Worm (Caenorhabditis elegans) whole organism, L1 larva: ENCODE data around the gene cct-6.
A peak's percentile ranks its signal among the peaks of the same experiment; 100 is the strongest.

Source experiments
- C04F5.9 ChIP-seq: sonication (generic microtip); optimal IDR thresholded peaks from 2 replicates; lab custom pipeline; 2016; ENCODE audit warnings: missing genetic modification characterization, missing compliant biosample characterization
- C16A3.4 ChIP-seq: fragments of 150-350 bp; optimal IDR thresholded peaks from 2 replicates; lab custom pipeline; 2014; ENCODE audit warnings: missing biosample characterization, missing genetic modification characterization
- C34B4.2 ChIP-seq: sonication (generic microtip); optimal IDR thresholded peaks from 2 replicates; lab custom pipeline; 2017; ENCODE audit warnings: mild to moderate bottlenecking, missing genetic modification characterization, missing compliant biosample characterization
- F16B12.6 ChIP-seq: fragments of 150-350 bp; optimal IDR thresholded peaks from 2 replicates; lab custom pipeline; 2014; ENCODE audit warnings: missing biosample characterization, missing genetic modification characterization
- aha-1 ChIP-seq: fragments of 150-350 bp; optimal IDR thresholded peaks from 2 replicates; lab custom pipeline; 2014; ENCODE audit warnings: missing biosample characterization, missing genetic modification characterization
- alr-1 ChIP-seq: fragments of 200-800 bp; sonication (Bioruptor generic); optimal IDR thresholded peaks from 2 replicates; lab custom pipeline; 2018; ENCODE audit warnings: borderline replicate concordance, mild to moderate bottlenecking, missing genetic modification characterization, missing compliant biosample characterization
- ama-1 ChIP-seq: fragments of 150-350 bp; optimal IDR thresholded peaks from 2 replicates; lab custom pipeline; 2014
- ceh-8 ChIP-seq: fragments of 200-800 bp; sonication (Bioruptor generic); optimal IDR thresholded peaks from 2 replicates; lab custom pipeline; 2018; ENCODE audit warnings: mild to moderate bottlenecking, missing genetic modification characterization, moderate library complexity, missing compliant biosample characterization
- ceh-82 ChIP-seq, 3 experiments: fragments of 150-350 bp in 1 of 3; sonication (generic microtip) in 2 of 3; optimal IDR thresholded peaks; 2 replicates each; lab custom pipeline; 2014 to 2017; ENCODE audit warnings: missing biosample characterization in 3 of 3, missing genetic modification characterization in 3 of 3
- ceh-90 ChIP-seq: sonication (generic microtip); optimal IDR thresholded peaks from 2 replicates; lab custom pipeline; 2016; ENCODE audit warnings: missing genetic modification characterization, missing compliant biosample characterization
- ces-1 ChIP-seq: fragments of 150-350 bp; optimal IDR thresholded peaks from 2 replicates; lab custom pipeline; 2014; ENCODE audit warnings: missing biosample characterization, missing genetic modification reagents, missing genetic modification characterization
- dpl-1 ChIP-seq, 3 experiments: fragments of 150-350 bp in 2 of 3; sonication (generic microtip) in 1 of 3; optimal IDR thresholded peaks; 2 replicates each; lab custom pipeline; 2014 to 2017; ENCODE audit warnings: missing biosample characterization in 3 of 3, missing genetic modification characterization in 3 of 3, missing genetic modification reagents in 3 of 3
- efl-1 ChIP-seq, 4 experiments: fragments of 150-350 bp; optimal IDR thresholded peaks in 3 of 4; peaks in 1 of 4; 1 replicate in 1 of 4; 2 replicates in 3 of 4; lab custom pipeline; 2014; ENCODE audit warnings: missing biosample characterization in 2 of 4, missing genetic modification characterization in 2 of 4, missing genetic modification reagents in 2 of 4
- efl-3 ChIP-seq: fragments of 200-800 bp; sonication (Bioruptor generic); optimal IDR thresholded peaks from 2 replicates; lab custom pipeline; 2018; ENCODE audit warnings: mild to moderate bottlenecking, missing genetic modification characterization, missing compliant biosample characterization
- egl-13 ChIP-seq: sonication (generic microtip); optimal IDR thresholded peaks from 2 replicates; lab custom pipeline; 2016; ENCODE audit warnings: missing genotype, missing genetic modification reagents, missing genetic modification characterization, missing compliant biosample characterization
- elt-2 ChIP-seq: sonication (generic microtip); optimal IDR thresholded peaks from 2 replicates; lab custom pipeline; 2016; ENCODE audit warnings: missing genetic modification characterization, mild to moderate bottlenecking, inconsistent platforms, missing compliant biosample characterization, missing genetic modification reagents
- elt-3 ChIP-seq, 6 experiments: fragments of 150-350 bp in 1 of 6; sonication (generic microtip); optimal IDR thresholded peaks; 2 replicates each; lab custom pipeline; 2017 to 2018; ENCODE audit warnings: missing biosample characterization in 6 of 6, missing genetic modification characterization in 6 of 6, inconsistent platforms in 1 of 6
- ets-5 ChIP-seq: fragments of 200-800 bp; sonication (Bioruptor generic); IDR thresholded peaks from 2 replicates; pipeline ENCODE4 v1.3.6; 2022; ENCODE audit warnings: missing genetic modification characterization, missing compliant biosample characterization
- fkh-10 ChIP-seq: sonication (generic microtip); optimal IDR thresholded peaks from 2 replicates; lab custom pipeline; 2017; ENCODE audit warnings: missing biosample characterization, missing genetic modification reagents, missing genetic modification characterization
- fos-1 ChIP-seq: fragments of 150-350 bp; optimal IDR thresholded peaks from 2 replicates; lab custom pipeline; 2014; ENCODE audit warnings: missing biosample characterization, missing genetic modification characterization
- grh-1 ChIP-seq: fragments of 200-800 bp; sonication (Bioruptor generic); IDR thresholded peaks from 2 replicates; pipeline ENCODE4 v1.3.6; 2022; ENCODE audit warnings: missing genetic modification reagents, missing genetic modification characterization, missing compliant biosample characterization
- hlh-17 ChIP-seq: fragments of 200-800 bp; sonication (Bioruptor generic); optimal IDR thresholded peaks from 2 replicates; lab custom pipeline; 2018; ENCODE audit warnings: missing genetic modification characterization, mild to moderate bottlenecking, missing compliant biosample characterization, moderate library complexity, borderline replicate concordance
- hpl-2 ChIP-seq: fragments of 150-350 bp; optimal IDR thresholded peaks from 2 replicates; lab custom pipeline; 2014; ENCODE audit warnings: missing biosample characterization, missing genetic modification reagents, missing genetic modification characterization
- isw-1 ChIP-seq: fragments of 200-800 bp; sonication (Bioruptor generic); IDR thresholded peaks from 2 replicates; pipeline ENCODE4 v1.3.6; 2022; ENCODE audit warnings: missing genetic modification characterization, missing compliant biosample characterization
- jun-1 ChIP-seq: fragments of 150-350 bp; optimal IDR thresholded peaks from 2 replicates; lab custom pipeline; 2014; ENCODE audit warnings: missing biosample characterization, missing genetic modification reagents, missing genetic modification characterization
- lin-14 ChIP-seq: fragments of 200-800 bp; sonication (Bioruptor generic); optimal IDR thresholded peaks from 2 replicates; lab custom pipeline; 2018; ENCODE audit warnings: mild to moderate bottlenecking, missing genetic modification characterization, moderate library complexity, missing compliant biosample characterization
- lin-35 ChIP-seq, 2 experiments: fragments of 150-350 bp; optimal IDR thresholded peaks; 2 replicates each; lab custom pipeline; 2014; ENCODE audit warnings: missing biosample characterization in 2 of 2, missing genetic modification characterization in 2 of 2, missing genetic modification reagents in 2 of 2
- lin-39 ChIP-seq: fragments of 150-350 bp; optimal IDR thresholded peaks from 2 replicates; lab custom pipeline; 2014; ENCODE audit warnings: missing biosample characterization, missing genetic modification reagents, missing genetic modification characterization
- lir-3 ChIP-seq: sonication (generic microtip); optimal IDR thresholded peaks from 2 replicates; lab custom pipeline; 2016; ENCODE audit warnings: mild to moderate bottlenecking, missing genetic modification characterization, moderate library complexity, missing compliant biosample characterization; ENCODE audit not compliant: poor library complexity
- mdl-1 ChIP-seq, 2 experiments: fragments of 150-350 bp; optimal IDR thresholded peaks; 2 replicates each; lab custom pipeline; 2014 to 2017; ENCODE audit warnings: missing biosample characterization in 2 of 2, missing genetic modification characterization in 2 of 2, inconsistent platforms in 1 of 2
- mef-2 ChIP-seq: fragments of 150-350 bp; optimal IDR thresholded peaks from 2 replicates; lab custom pipeline; 2014; ENCODE audit warnings: missing biosample characterization, missing genetic modification characterization
- mep-1 ChIP-seq: fragments of 150-350 bp; optimal IDR thresholded peaks from 2 replicates; lab custom pipeline; 2014; ENCODE audit warnings: missing biosample characterization, missing genetic modification characterization
- nhr-12 ChIP-seq: sonication (generic microtip); optimal IDR thresholded peaks from 2 replicates; lab custom pipeline; 2017; ENCODE audit warnings: missing biosample characterization, missing genetic modification characterization
- nhr-28 ChIP-seq: fragments of 150-350 bp; optimal IDR thresholded peaks from 2 replicates; lab custom pipeline; 2014; ENCODE audit warnings: missing biosample characterization, missing genetic modification characterization
- nhr-76 ChIP-seq: sonication (generic microtip); optimal IDR thresholded peaks from 2 replicates; lab custom pipeline; 2017; ENCODE audit warnings: missing biosample characterization, missing genetic modification characterization
- nhr-84 ChIP-seq: sonication (generic microtip); optimal IDR thresholded peaks from 2 replicates; lab custom pipeline; 2017; ENCODE audit warnings: missing biosample characterization, missing genetic modification characterization
- nhr-90 ChIP-seq: sonication (generic microtip); optimal IDR thresholded peaks from 2 replicates; lab custom pipeline; 2016; ENCODE audit warnings: mild to moderate bottlenecking, missing genetic modification characterization, missing compliant biosample characterization; ENCODE audit not compliant: poor library complexity
- pag-3 ChIP-seq: sonication (generic microtip); optimal IDR thresholded peaks from 2 replicates; lab custom pipeline; 2017; ENCODE audit warnings: missing genetic modification characterization, mild to moderate bottlenecking, missing compliant biosample characterization, antibody characterized with exemption, borderline replicate concordance; ENCODE audit not compliant: insufficient read depth
- pax-3 ChIP-seq: fragments of 200-800 bp; sonication (Bioruptor generic); optimal IDR thresholded peaks from 2 replicates; lab custom pipeline; 2018; ENCODE audit warnings: mild to moderate bottlenecking, missing genetic modification characterization, moderate library complexity, missing compliant biosample characterization
- pqm-1 ChIP-seq: sonication (generic microtip); optimal IDR thresholded peaks from 3 replicates; lab custom pipeline; 2017; ENCODE audit warnings: missing biosample characterization, missing genetic modification characterization
- rnt-1 ChIP-seq: sonication (generic microtip); optimal IDR thresholded peaks from 2 replicates; lab custom pipeline; 2016; ENCODE audit warnings: mild to moderate bottlenecking, missing genetic modification characterization, moderate library complexity, missing compliant biosample characterization
- skn-1 ChIP-seq: fragments of 150-350 bp; optimal IDR thresholded peaks from 2 replicates; lab custom pipeline; 2014; ENCODE audit warnings: missing biosample characterization, missing genetic modification characterization
- snu-23 ChIP-seq: sonication (generic microtip); optimal IDR thresholded peaks from 2 replicates; lab custom pipeline; 2016; ENCODE audit warnings: missing genetic modification characterization, missing compliant biosample characterization
- sox-4 ChIP-seq: sonication (generic microtip); optimal IDR thresholded peaks from 2 replicates; lab custom pipeline; 2016; ENCODE audit warnings: missing genetic modification characterization, missing compliant biosample characterization
- sptf-1 ChIP-seq: fragments of 150-350 bp; optimal IDR thresholded peaks from 2 replicates; lab custom pipeline; 2014; ENCODE audit warnings: missing biosample characterization, missing genetic modification characterization
- sup-37 ChIP-seq: fragments of 200-800 bp; sonication (Bioruptor generic); optimal IDR thresholded peaks from 2 replicates; lab custom pipeline; 2018; ENCODE audit warnings: mild to moderate bottlenecking, missing genetic modification characterization, missing compliant biosample characterization
- tbx-2 ChIP-seq: sonication (generic microtip); optimal IDR thresholded peaks from 2 replicates; lab custom pipeline; 2016; ENCODE audit warnings: missing genetic modification characterization, missing compliant biosample characterization
- unc-130 ChIP-seq: fragments of 150-350 bp; optimal IDR thresholded peaks from 2 replicates; lab custom pipeline; 2017; ENCODE audit warnings: missing biosample characterization, missing genetic modification characterization, inconsistent platforms
- unc-30 ChIP-seq: sonication (generic microtip); optimal IDR thresholded peaks from 2 replicates; lab custom pipeline; 2017; ENCODE audit warnings: missing biosample characterization, missing genetic modification characterization
- unc-98 ChIP-seq: fragments of 200-800 bp; sonication (Bioruptor generic); IDR thresholded peaks from 2 replicates; pipeline ENCODE4 v1.3.6; 2022; ENCODE audit warnings: missing genetic modification characterization, missing compliant biosample characterization
- vab-15 ChIP-seq: sonication (generic microtip); optimal IDR thresholded peaks from 2 replicates; lab custom pipeline; 2017; ENCODE audit warnings: missing genotype, mild to moderate bottlenecking, missing genetic modification characterization, missing compliant biosample characterization
- zip-4 ChIP-seq: fragments of 200-800 bp; sonication (Bioruptor generic); optimal IDR thresholded peaks from 2 replicates; lab custom pipeline; 2018; ENCODE audit warnings: mild to moderate bottlenecking, missing genetic modification characterization, moderate library complexity, missing compliant biosample characterization
- ztf-4 ChIP-seq: fragments of 150-350 bp; optimal IDR thresholded peaks from 2 replicates; lab custom pipeline; 2014; ENCODE audit warnings: missing biosample characterization, missing genetic modification characterization

The cct-6 gene

ce11 chrIII:5853240-5853639 is 2.2 kb downstream of the cct-6 start, which contains the start of gene ddx-23 (continued):
- TF ChIP-seq sup-37 (GFP tag; lab: Kevin White, UChicago) = no peak
- no peak for TF ChIP-seq nhr-90 (tag; lab: Kevin White, UChicago)
- TF ChIP-seq nhr-76 (tag; lab: Kevin White, UChicago) = no peak
- no peak for TF ChIP-seq ceh-8
- no peak for TF ChIP-seq mdl-1 (tag; optimal IDR thresholded peaks at IDR 0.05; lab: Kevin White, UChicago)
- peak; percentile 61 to 84 for TF ChIP-seq lin-35 (GFP tag; optimal IDR thresholded peaks at IDR 0.05; lab: Kevin White, UChicago)
- peak; percentile 38 for TF ChIP-seq snu-23 (GFP tag; lab: Kevin White, UChicago)
- TF ChIP-seq efl-1 (optimal IDR thresholded peaks at IDR 0.05; lab: Kevin White, UChicago) = peak; percentile 24 to 71
- peak; percentile 80 to 97 for TF ChIP-seq efl-1 (GFP tag; optimal IDR thresholded peaks at IDR 0.05 in 1 of 2; lab: Kevin White, UChicago)
- no peak for TF ChIP-seq ceh-90 (tag; lab: Kevin White, UChicago)
- TF ChIP-seq hpl-2 (GFP tag; lab: Kevin White, UChicago) = no peak
- TF ChIP-seq mep-1 = peak; percentile 29
- no peak for TF ChIP-seq unc-98
- TF ChIP-seq ets-5 (GFP tag; lab: Robert Waterston, UW) = no peak
- peak; percentile 75 for TF ChIP-seq ama-1 (lab: Kevin White, UChicago)
- no peak for TF ChIP-seq nhr-84
- TF ChIP-seq zip-4 (GFP tag; lab: Kevin White, UChicago) = no peak
- no peak for TF ChIP-seq lin-39 (tag; lab: Kevin White, UChicago)
- TF ChIP-seq fos-1 (tag; lab: Kevin White, UChicago) = no peak
- no peak for TF ChIP-seq pag-3 (tag; lab: Kevin White, UChicago)
- TF ChIP-seq ceh-82 (tag; optimal IDR thresholded peaks at IDR 0.05; lab: Kevin White, UChicago) = no peak
- no peak for TF ChIP-seq aha-1
- TF ChIP-seq F16B12.6 (tag; lab: Kevin White, UChicago) = no peak
- no peak for TF ChIP-seq skn-1
- TF ChIP-seq C34B4.2 (tag; lab: Kevin White, UChicago) = no peak
- TF ChIP-seq unc-30 = no peak
- peak; percentile 45 for TF ChIP-seq ztf-4 (tag; lab: Kevin White, UChicago)
- no peak for TF ChIP-seq ces-1 (GFP tag; lab: Kevin White, UChicago)
- no peak for TF ChIP-seq nhr-28
- peak; percentile 9 for TF ChIP-seq rnt-1 (tag; lab: Kevin White, UChicago)
- no peak for TF ChIP-seq elt-3 (tag; optimal IDR thresholded peaks at IDR 0.05; lab: Kevin White, UChicago)
- no peak for TF ChIP-seq C04F5.9 (tag; lab: Kevin White, UChicago)
- TF ChIP-seq dpl-1 (GFP tag; optimal IDR thresholded peaks at IDR 0.05; lab: Kevin White, UChicago) = peak; percentile 43 to 78 (median 60)
- no peak for TF ChIP-seq C16A3.4 (tag; lab: Kevin White, UChicago)
- TF ChIP-seq pqm-1 = no peak
- no peak for TF ChIP-seq lin-14 (GFP tag; lab: Kevin White, UChicago)
- no peak for TF ChIP-seq sox-4 (tag; lab: Kevin White, UChicago)
- no peak for TF ChIP-seq jun-1 (tag; lab: Kevin White, UChicago)
- no peak for TF ChIP-seq alr-1 (tag; lab: Kevin White, UChicago)
- no peak for TF ChIP-seq nhr-12 (tag; lab: Kevin White, UChicago)
- no peak for TF ChIP-seq hlh-17 (GFP tag; lab: Kevin White, UChicago)
- no peak for TF ChIP-seq mef-2 (tag; lab: Kevin White, UChicago)
- TF ChIP-seq egl-13 (tag; lab: Kevin White, UChicago) = no peak
- TF ChIP-seq pax-3 (tag; lab: Kevin White, UChicago) = no peak
- TF ChIP-seq efl-3 (GFP tag; lab: Kevin White, UChicago) = no peak
- TF ChIP-seq unc-130 = no peak
- TF ChIP-seq sptf-1 = no peak
- peak; percentile 19 for TF ChIP-seq elt-2 (tag; lab: Kevin White, UChicago)
- TF ChIP-seq grh-1 (GFP tag; lab: Robert Waterston, UW) = no peak
- no peak for TF ChIP-seq vab-15 (tag; lab: Kevin White, UChicago)
- no peak for TF ChIP-seq tbx-2 (tag; lab: Kevin White, UChicago)
- TF ChIP-seq lir-3 (tag; lab: Kevin White, UChicago) = peak; percentile 1
- TF ChIP-seq isw-1 = no peak
- no peak for TF ChIP-seq fkh-10 (GFP tag; lab: Kevin White, UChicago)
